Worm (Caenorhabditis elegans) whole organism, mixed stage, embryonic: Measurements from ENCODE around the gene ZK377.15.

ENCODE experiments used
- nhr-237 ChIP-seq: fragments of 150-350 bp; optimal IDR thresholded peaks from 2 replicates; lab custom pipeline; 2014; ENCODE audit warnings: missing biosample characterization, missing genetic modification characterization
- nhr-76 ChIP-seq: sonication (generic microtip); optimal IDR thresholded peaks from 2 replicates; lab custom pipeline; 2017; ENCODE audit warnings: missing biosample characterization, missing genetic modification characterization
- pha-4 ChIP-seq: fragments of 150-350 bp; optimal IDR thresholded peaks from 2 replicates; lab custom pipeline; 2018; ENCODE audit warnings: missing biosample characterization, missing genetic modification reagents, missing genetic modification characterization
- snpc-4 ChIP-seq: fragments of 150-350 bp; optimal IDR thresholded peaks from 2 replicates; lab custom pipeline; 2014; ENCODE audit warnings: missing biosample characterization, missing genetic modification characterization

DNA sequence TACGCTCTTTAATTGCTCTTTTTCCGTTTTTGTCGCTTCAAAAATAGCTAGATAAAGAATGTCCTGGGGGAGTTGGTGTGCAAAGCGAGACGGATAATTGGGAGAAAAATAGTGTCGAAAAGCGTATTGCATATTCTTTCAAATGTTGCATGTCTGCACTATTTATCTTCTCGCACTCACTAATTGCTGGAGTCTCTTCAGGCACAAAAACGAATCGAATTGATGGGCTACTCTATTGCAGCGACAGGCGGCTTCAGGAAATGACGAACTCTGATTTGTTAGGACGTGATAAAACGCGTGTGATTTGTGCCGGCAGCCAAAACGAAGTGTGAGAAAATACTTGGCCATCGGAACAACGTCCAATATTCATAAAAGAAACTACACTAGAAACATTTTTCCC is 25.4 kb downstream of the ZK377.15 start:
- no peak for TF ChIP-seq nhr-237 (tag; lab: Kevin White, UChicago)
- no peak for TF ChIP-seq pha-4
- no peak for TF ChIP-seq snpc-4 (tag; lab: Kevin White, UChicago)
- no peak for TF ChIP-seq nhr-76 (tag; lab: Kevin White, UChicago)
